Worm (Caenorhabditis elegans) whole organism, L3 larva: ENCODE measurements around the gene cht-2.
A peak's percentile ranks its signal among the peaks of the same experiment; 100 is the strongest.

Experiments used
- R02D3.7 ChIP-seq: fragments of 150-350 bp; optimal IDR thresholded peaks from 2 replicates; lab custom pipeline; 2014; ENCODE audit warnings: missing biosample characterization, missing genetic modification characterization
- ZK546.5 ChIP-seq: sonication (generic microtip); optimal IDR thresholded peaks from 2 replicates; lab custom pipeline; 2017; ENCODE audit warnings: missing biosample characterization, missing genetic modification characterization
- aly-2 ChIP-seq: fragments of 150-350 bp; optimal IDR thresholded peaks from 2 replicates; lab custom pipeline; 2014; ENCODE audit warnings: missing biosample characterization, missing genetic modification characterization
- ama-1 ChIP-seq: fragments of 150-350 bp; optimal IDR thresholded peaks from 2 replicates; lab custom pipeline; 2018
- ceh-16 ChIP-seq: sonication (generic microtip); optimal IDR thresholded peaks from 2 replicates; lab custom pipeline; 2017; ENCODE audit warnings: missing biosample characterization, missing genetic modification characterization
- ceh-28 ChIP-seq: fragments of 150-350 bp; optimal IDR thresholded peaks from 2 replicates; lab custom pipeline; 2014; ENCODE audit warnings: missing biosample characterization, missing genetic modification reagents, missing genetic modification characterization
- ceh-82 ChIP-seq: fragments of 150-350 bp; optimal IDR thresholded peaks from 2 replicates; lab custom pipeline; 2014; ENCODE audit warnings: missing biosample characterization, missing genetic modification characterization
- ceh-9 ChIP-seq: sonication (generic microtip); optimal IDR thresholded peaks from 2 replicates; lab custom pipeline; 2018; ENCODE audit warnings: missing biosample characterization, missing genetic modification characterization
- daf-12 ChIP-seq: fragments of 150-350 bp; optimal IDR thresholded peaks from 2 replicates; lab custom pipeline; 2014; ENCODE audit warnings: missing biosample characterization, missing genetic modification reagents, missing genetic modification characterization
- egl-27 ChIP-seq: sonication (generic microtip); optimal IDR thresholded peaks from 4 replicates; lab custom pipeline; 2017; ENCODE audit warnings: missing biosample characterization, missing genetic modification reagents, missing genetic modification characterization
- egl-5 ChIP-seq: fragments of 150-350 bp; optimal IDR thresholded peaks from 2 replicates; lab custom pipeline; 2017; ENCODE audit warnings: missing biosample characterization, missing genetic modification reagents, missing genetic modification characterization, inconsistent platforms
- elt-1 ChIP-seq: fragments of 150-350 bp; optimal IDR thresholded peaks from 2 replicates; lab custom pipeline; 2014; ENCODE audit warnings: missing biosample characterization, missing genetic modification characterization
- elt-2 ChIP-seq: sonication (generic microtip); optimal IDR thresholded peaks from 2 replicates; lab custom pipeline; 2016; ENCODE audit warnings: missing genetic modification reagents, mild to moderate bottlenecking, missing genetic modification characterization, missing compliant biosample characterization
- elt-3 ChIP-seq, 3 experiments: fragments of 150-350 bp in 1 of 3; sonication (generic microtip) in 2 of 3; optimal IDR thresholded peaks; 2 replicates in 2 of 3; 4 replicates in 1 of 3; lab custom pipeline; 2014 to 2017; ENCODE audit warnings: missing biosample characterization in 3 of 3, missing genetic modification characterization in 3 of 3
- eor-1 ChIP-seq, 2 experiments: fragments of 150-350 bp; optimal IDR thresholded peaks; 2 replicates each; lab custom pipeline; 2014 to 2018; ENCODE audit warnings: missing biosample characterization in 2 of 2, missing genetic modification characterization in 2 of 2
- fkh-10 ChIP-seq: sonication (generic microtip); optimal IDR thresholded peaks from 2 replicates; lab custom pipeline; 2017; ENCODE audit warnings: missing biosample characterization, missing genetic modification reagents, missing genetic modification characterization
- fkh-2 ChIP-seq: fragments of 150-350 bp; optimal IDR thresholded peaks from 2 replicates; lab custom pipeline; 2014; ENCODE audit warnings: missing biosample characterization, missing genetic modification reagents, missing genetic modification characterization
- fos-1 ChIP-seq: fragments of 150-350 bp; optimal IDR thresholded peaks from 2 replicates; lab custom pipeline; 2014; ENCODE audit warnings: missing biosample characterization, missing genetic modification characterization
- hmg-11 ChIP-seq: sonication (generic microtip); optimal IDR thresholded peaks from 2 replicates; lab custom pipeline; 2016; ENCODE audit warnings: missing genetic modification characterization, missing compliant biosample characterization
- jun-1 ChIP-seq: fragments of 150-350 bp; optimal IDR thresholded peaks from 2 replicates; lab custom pipeline; 2014; ENCODE audit warnings: missing biosample characterization, missing genetic modification reagents, missing genetic modification characterization
- lin-15B ChIP-seq: fragments of 150-350 bp; optimal IDR thresholded peaks from 2 replicates; lab custom pipeline; 2014; ENCODE audit warnings: missing biosample characterization, missing genetic modification characterization
- lin-39 ChIP-seq: fragments of 150-350 bp; optimal IDR thresholded peaks from 2 replicates; lab custom pipeline; 2018; ENCODE audit warnings: missing biosample characterization, missing genetic modification reagents, missing genetic modification characterization
- lsy-12 ChIP-seq: sonication (generic microtip); optimal IDR thresholded peaks from 2 replicates; lab custom pipeline; 2016; ENCODE audit warnings: mild to moderate bottlenecking, missing genetic modification characterization, missing compliant biosample characterization
- mdl-1 ChIP-seq: fragments of 150-350 bp; optimal IDR thresholded peaks from 2 replicates; lab custom pipeline; 2014; ENCODE audit warnings: missing biosample characterization, missing genetic modification characterization
- nfya-1 ChIP-seq: sonication (generic microtip); optimal IDR thresholded peaks from 2 replicates; lab custom pipeline; 2017; ENCODE audit warnings: missing genetic modification characterization, mild to moderate bottlenecking, missing compliant biosample characterization, antibody characterized with exemption, moderate library complexity; ENCODE audit not compliant: insufficient read depth
- nhr-11 ChIP-seq: fragments of 150-350 bp; optimal IDR thresholded peaks from 2 replicates; lab custom pipeline; 2014; ENCODE audit warnings: missing biosample characterization, missing genetic modification characterization
- nhr-12 ChIP-seq: fragments of 150-350 bp; optimal IDR thresholded peaks from 2 replicates; lab custom pipeline; 2014; ENCODE audit warnings: missing biosample characterization, missing genetic modification characterization
- nhr-23 ChIP-seq: fragments of 150-350 bp; optimal IDR thresholded peaks from 2 replicates; lab custom pipeline; 2014; ENCODE audit warnings: missing biosample characterization, missing genetic modification reagents, missing genetic modification characterization
- nhr-237 ChIP-seq: fragments of 150-350 bp; optimal IDR thresholded peaks from 2 replicates; lab custom pipeline; 2014; ENCODE audit warnings: missing biosample characterization, missing genetic modification characterization
- nhr-25 ChIP-seq: sonication (generic microtip); optimal IDR thresholded peaks from 2 replicates; lab custom pipeline; 2017; ENCODE audit warnings: missing biosample characterization, missing genetic modification characterization
- nhr-28 ChIP-seq: fragments of 150-350 bp; optimal IDR thresholded peaks from 2 replicates; lab custom pipeline; 2014; ENCODE audit warnings: missing biosample characterization, missing genetic modification characterization
- nhr-43 ChIP-seq: sonication (generic microtip); optimal IDR thresholded peaks from 2 replicates; lab custom pipeline; 2016; ENCODE audit warnings: mild to moderate bottlenecking, missing genetic modification characterization, missing compliant biosample characterization; ENCODE audit not compliant: poor library complexity, severe bottlenecking
- nhr-67 ChIP-seq: fragments of 150-350 bp; optimal IDR thresholded peaks from 2 replicates; lab custom pipeline; 2014; ENCODE audit warnings: missing biosample characterization, missing genetic modification characterization
- nhr-76 ChIP-seq: fragments of 150-350 bp; sonication (generic microtip); optimal IDR thresholded peaks from 5 replicates; lab custom pipeline; 2014; ENCODE audit warnings: missing biosample characterization, missing genetic modification characterization
- nhr-77 ChIP-seq: fragments of 150-350 bp; optimal IDR thresholded peaks from 2 replicates; lab custom pipeline; 2014; ENCODE audit warnings: missing biosample characterization, missing genetic modification characterization
- pha-4 ChIP-seq: fragments of 150-350 bp; optimal IDR thresholded peaks from 2 replicates; lab custom pipeline; 2014; ENCODE audit warnings: missing biosample characterization, missing genetic modification reagents, missing genetic modification characterization
- pqm-1 ChIP-seq: fragments of 150-350 bp; optimal IDR thresholded peaks from 2 replicates; lab custom pipeline; 2017; ENCODE audit warnings: missing biosample characterization, missing genetic modification characterization, inconsistent platforms
- sea-2 ChIP-seq: fragments of 150-350 bp; sonication (generic microtip); optimal IDR thresholded peaks from 4 replicates; lab custom pipeline; 2014; ENCODE audit warnings: missing biosample characterization, missing genetic modification reagents, missing genetic modification characterization
- skn-1 ChIP-seq: fragments of 150-350 bp; optimal IDR thresholded peaks from 2 replicates; lab custom pipeline; 2014; ENCODE audit warnings: missing biosample characterization, missing genetic modification characterization
- snpc-4 ChIP-seq: fragments of 150-350 bp; optimal IDR thresholded peaks from 2 replicates; lab custom pipeline; 2014; ENCODE audit warnings: missing biosample characterization, missing genetic modification characterization
- tbx-2 ChIP-seq: sonication (generic microtip); optimal IDR thresholded peaks from 2 replicates; lab custom pipeline; 2016; ENCODE audit warnings: mild to moderate bottlenecking, missing genetic modification characterization, missing compliant biosample characterization
- unc-39 ChIP-seq: sonication (generic microtip); optimal IDR thresholded peaks from 4 replicates; lab custom pipeline; 2017; ENCODE audit warnings: missing biosample characterization, missing genetic modification characterization
- unc-62 ChIP-seq: fragments of 150-350 bp; sonication (generic microtip); optimal IDR thresholded peaks from 4 replicates; lab custom pipeline; 2014; ENCODE audit warnings: missing biosample characterization, missing genetic modification reagents, missing genetic modification characterization
- zag-1 ChIP-seq: fragments of 150-350 bp; optimal IDR thresholded peaks from 2 replicates; lab custom pipeline; 2014; ENCODE audit warnings: missing biosample characterization, missing genetic modification characterization
- ztf-11 ChIP-seq: fragments of 150-350 bp; optimal IDR thresholded peaks from 2 replicates; lab custom pipeline; 2014; ENCODE audit warnings: missing biosample characterization, missing genetic modification characterization
- ztf-4 ChIP-seq: fragments of 150-350 bp; optimal IDR thresholded peaks from 2 replicates; lab custom pipeline; 2014; ENCODE audit warnings: missing biosample characterization, missing genetic modification characterization

The cht-2 gene

ce11 chrII:8483793-8484186 lies 36.9 kb upstream of the cht-2 start, which contains the start of gene taap-1:
taap-1 (minus strand) TSS chrII:8483871.
- TF ChIP-seq nhr-43 (peak; percentile 34), pqm-1 (tag; lab: Kevin White, UChicago) (peak; percentile 4), daf-12 (tag; lab: Kevin White, UChicago) (no peak), lin-15B (tag; lab: Kevin White, UChicago) (no peak), nfya-1 (peak; percentile 17), skn-1 (tag; lab: Kevin White, UChicago) (peak; percentile 94)
- TF ChIP-seq, all 47 proteins: peak for 4

- no peak for TF ChIP-seq lin-39 (tag; lab: Kevin White, UChicago)
- no peak for TF ChIP-seq egl-27
- no peak for TF ChIP-seq nhr-237 (tag; lab: Kevin White, UChicago)
- no peak for TF ChIP-seq R02D3.7 (tag; lab: Kevin White, UChicago)
- TF ChIP-seq nhr-11 = peak; percentile 33
- TF ChIP-seq tbx-2 (tag; lab: Kevin White, UChicago) = no peak
- peak; percentile 67 for TF ChIP-seq pha-4
- TF ChIP-seq unc-62 (GFP tag; lab: Kevin White, UChicago) = no peak
- TF ChIP-seq unc-39 (tag; lab: Kevin White, UChicago) = no peak
- TF ChIP-seq zag-1 = no peak
- no peak for TF ChIP-seq nhr-76 (tag; lab: Kevin White, UChicago)
- TF ChIP-seq elt-1 (tag; lab: Kevin White, UChicago) = no peak
- peak; percentile 33 for TF ChIP-seq jun-1 (tag; lab: Kevin White, UChicago)
- TF ChIP-seq ztf-4 (tag; lab: Kevin White, UChicago) = no peak
- TF ChIP-seq aly-2 (tag; lab: Kevin White, UChicago) = no peak
- TF ChIP-seq skn-1 (tag; lab: Kevin White, UChicago) = peak; percentile 32
- peak; percentile 5 for TF ChIP-seq nhr-43
- TF ChIP-seq ceh-82 = no peak
- TF ChIP-seq lsy-12 = no peak
- peak; percentile 31 for TF ChIP-seq ceh-28
- TF ChIP-seq elt-2 (tag; lab: Kevin White, UChicago) = peak; percentile 96
- no peak for TF ChIP-seq nhr-23
- TF ChIP-seq fkh-2 (tag; lab: Kevin White, UChicago) = no peak
- no peak for TF ChIP-seq snpc-4 (tag; lab: Kevin White, UChicago)
- no peak for TF ChIP-seq ZK546.5 (tag; lab: Kevin White, UChicago)
- peak; percentile 26 for TF ChIP-seq nhr-25
- TF ChIP-seq eor-1 (tag; optimal IDR thresholded peaks at IDR 0.05; lab: Kevin White, UChicago) = no peak
- TF ChIP-seq nhr-77 (tag; lab: Kevin White, UChicago) = no peak
- TF ChIP-seq ceh-16 (tag; lab: Kevin White, UChicago) = no peak
- peak; percentile 88 for TF ChIP-seq pqm-1 (tag; lab: Kevin White, UChicago)
- no peak for TF ChIP-seq lin-15B (tag; lab: Kevin White, UChicago)
- peak; percentile 26 for TF ChIP-seq nfya-1
Measured at ce11 chrII:8484546-8484945, 36.2 kb upstream of the cht-2 start.

ce11 chrII:8485603-8486002 lies 35.1 kb upstream of the cht-2 start, which contains the start of gene gbh-2:
gbh-2 (plus strand) TSS chrII:8485879.
- TF ChIP-seq nhr-237 (tag; lab: Kevin White, UChicago) (no peak), ztf-11 (no peak), pha-4 (peak; percentile 11), elt-2 (tag; lab: Kevin White, UChicago) (peak; percentile 93), ceh-16 (tag; lab: Kevin White, UChicago) (no peak), elt-1 (tag; lab: Kevin White, UChicago) (no peak), ZK546.5 (tag; lab: Kevin White, UChicago) (no peak), fkh-2 (tag; lab: Kevin White, UChicago) (no peak), aly-2 (tag; lab: Kevin White, UChicago) (no peak), lin-15B (tag; lab: Kevin White, UChicago) (no peak), lsy-12 (no peak), zag-1 (no peak), nfya-1 (no peak), snpc-4 (tag; lab: Kevin White, UChicago) (peak; percentile 9), jun-1 (tag; lab: Kevin White, UChicago) (peak; percentile 16), ceh-28 (no peak), nhr-28 (tag; lab: Kevin White, UChicago) (no peak), egl-27 (no peak), nhr-67 (no peak), ztf-4 (tag; lab: Kevin White, UChicago) (peak; percentile 48), nhr-12 (no peak), nhr-77 (tag; lab: Kevin White, UChicago) (no peak), mdl-1 (tag; lab: Kevin White, UChicago) (no peak), nhr-76 (tag; lab: Kevin White, UChicago) (no peak), nhr-23 (peak; percentile 42), fos-1 (tag; lab: Kevin White, UChicago) (no peak), pqm-1 (tag; lab: Kevin White, UChicago) (peak; percentile 95), nhr-25 (peak; percentile 63), R02D3.7 (tag; lab: Kevin White, UChicago) (no peak), daf-12 (tag; lab: Kevin White, UChicago) (no peak), tbx-2 (tag; lab: Kevin White, UChicago) (no peak), fkh-10 (GFP tag; lab: Kevin White, UChicago) (no peak), hmg-11 (no peak), eor-1 (tag; optimal IDR thresholded peaks at IDR 0.05; lab: Kevin White, UChicago) (no peak), nhr-11 (no peak), ama-1 (lab: Kevin White, UChicago) (no peak), unc-39 (tag; lab: Kevin White, UChicago) (no peak), egl-5 (no peak), sea-2 (GFP tag; lab: Kevin White, UChicago) (no peak), elt-3 (tag; optimal IDR thresholded peaks at IDR 0.05; lab: Kevin White, UChicago) (no peak), ceh-9 (tag; lab: Kevin White, UChicago) (no peak)
